Fruit fly (Drosophila melanogaster): ENCODE measurements around the gene CG32281.

dm6 chr3L:3141411-3141810, 27.8 kb upstream of the CG32281 start:
- TF ChIP-seq CG8478 (optimal IDR thresholded peaks at IDR 0.05) (no peak), pan (optimal IDR thresholded peaks at IDR 0.05) (no peak), usp (GFP tag; optimal IDR thresholded peaks at IDR 0.05) (no peak), psq (optimal IDR thresholded peaks at IDR 0.05) (no peak), Dll (optimal IDR thresholded peaks at IDR 0.05) (no peak), EcR (GFP tag; optimal IDR thresholded peaks at IDR 0.05) (no peak)

Data from whole organism.